Worm (Caenorhabditis elegans) whole organism, mixed stage, embryonic: ENCODE measurements around the gene nhr-170.

Experiments
- ham-2 ChIP-seq: fragments of 200-800 bp; sonication (Bioruptor generic); optimal IDR thresholded peaks from 2 replicates; lab custom pipeline; 2018; ENCODE audit warnings: mild to moderate bottlenecking, missing genetic modification characterization, missing compliant biosample characterization
- lin-13 ChIP-seq: fragments of 150-350 bp; optimal IDR thresholded peaks from 2 replicates; lab custom pipeline; 2014; ENCODE audit warnings: missing biosample characterization, missing genetic modification characterization
- lin-32 ChIP-seq: fragments of 200-800 bp; sonication (Bioruptor generic); optimal IDR thresholded peaks from 2 replicates; lab custom pipeline; 2018; ENCODE audit warnings: mild to moderate bottlenecking, missing genetic modification characterization, missing compliant biosample characterization
- lsy-2 ChIP-seq: fragments of 150-350 bp; optimal IDR thresholded peaks from 2 replicates; lab custom pipeline; 2014; ENCODE audit warnings: missing biosample characterization, missing genetic modification characterization
- mep-1 ChIP-seq: fragments of 150-350 bp; optimal IDR thresholded peaks from 2 replicates; lab custom pipeline; 2017; ENCODE audit warnings: missing biosample characterization, missing genetic modification reagents, missing genetic modification characterization, inconsistent platforms
- nhr-12 ChIP-seq: fragments of 150-350 bp; optimal IDR thresholded peaks from 2 replicates; lab custom pipeline; 2014; ENCODE audit warnings: missing biosample characterization, missing genetic modification characterization
- nhr-237 ChIP-seq: fragments of 150-350 bp; optimal IDR thresholded peaks from 2 replicates; lab custom pipeline; 2014; ENCODE audit warnings: missing biosample characterization, missing genetic modification characterization
- nhr-28 ChIP-seq: fragments of 150-350 bp; optimal IDR thresholded peaks from 2 replicates; lab custom pipeline; 2014; ENCODE audit warnings: missing biosample characterization, missing genetic modification characterization
- nhr-76 ChIP-seq: sonication (generic microtip); optimal IDR thresholded peaks from 2 replicates; lab custom pipeline; 2017; ENCODE audit warnings: missing biosample characterization, missing genetic modification characterization
- unc-62 ChIP-seq: fragments of 150-350 bp; optimal IDR thresholded peaks from 2 replicates; lab custom pipeline; 2014; ENCODE audit warnings: missing biosample characterization, missing genetic modification reagents, missing genetic modification characterization
- ztf-11 ChIP-seq: fragments of 150-350 bp; optimal IDR thresholded peaks from 2 replicates; lab custom pipeline; 2014; ENCODE audit warnings: missing biosample characterization, missing genetic modification characterization

ce11 chrV:18800811-18801210 is at the start of gene nhr-170:
- TF ChIP-seq nhr-12 (no peak), unc-62 (GFP tag; lab: Kevin White, UChicago) (no peak), ham-2 (no peak), nhr-28 (no peak), mep-1 (tag; lab: Kevin White, UChicago) (no peak), lin-13 (tag; lab: Kevin White, UChicago) (no peak), lin-32 (no peak), nhr-237 (tag; lab: Kevin White, UChicago) (no peak), nhr-76 (tag; lab: Kevin White, UChicago) (no peak), ztf-11 (tag; lab: Kevin White, UChicago) (no peak), lsy-2 (tag; lab: Kevin White, UChicago) (no peak)
